Worm (Caenorhabditis elegans) whole organism, L4/young adult: ENCODE results near the gene R09F10.8.

Source experiments
- dao-5 ChIP-seq: sonication (generic microtip); optimal IDR thresholded peaks from 2 replicates; lab custom pipeline; 2016; ENCODE audit warnings: missing genotype, missing genetic modification characterization, moderate library complexity, missing compliant biosample characterization
- him-1 ChIP-seq: sonication (generic microtip); optimal IDR thresholded peaks from 2 replicates; lab custom pipeline; 2016; ENCODE audit warnings: missing genotype, missing genetic modification reagents, missing genetic modification characterization, missing compliant biosample characterization

- TF ChIP-seq dao-5 (tag; lab: Kevin White, UChicago) (no peak), him-1 (no peak)
Observed at ce11 chrX:8294586-8294985, 31.7 kb downstream of the R09F10.8 start, which contains the start of gene R09F10.3.
